Fruit fly (Drosophila melanogaster) whole organism, embryonic: ENCODE data around the gene sordd2.

Source experiments
- Awh ChIP-seq: fragments of 200-800 bp; sonication (Bioruptor generic); IDR thresholded peaks from 2 replicates; pipeline ENCODE4, ENCODE4 v1.3.6; 2022; ENCODE audit warnings: missing biosample characterization, missing genetic modification characterization
- BEAF-32 ChIP-seq: fragments of 200-800 bp; sonication (Bioruptor generic); optimal IDR thresholded peaks from 3 replicates; lab custom pipeline; 2017; ENCODE audit warnings: missing biosample characterization, missing genetic modification characterization, mild to moderate bottlenecking, moderate library complexity, missing genetic modification reagents
- CG11456 ChIP-seq: fragments of 200-800 bp; sonication (Bioruptor generic); IDR thresholded peaks from 3 replicates; pipeline ENCODE4 v1.3.6; 2022; ENCODE audit warnings: missing biosample characterization, missing genetic modification characterization
- CG12219 ChIP-seq: fragments of 200-800 bp; sonication (Bioruptor generic); optimal IDR thresholded peaks from 3 replicates; lab custom pipeline; 2018; ENCODE audit warnings: missing biosample characterization, mild to moderate bottlenecking, missing genetic modification characterization
- CG12744 ChIP-seq: fragments of 200-800 bp; sonication (Bioruptor generic); optimal IDR thresholded peaks from 2 replicates; lab custom pipeline; 2016; ENCODE audit warnings: missing biosample characterization, missing genetic modification characterization
- CG12769 ChIP-seq: fragments of 200-800 bp; sonication (Bioruptor generic); optimal IDR thresholded peaks from 2 replicates; lab custom pipeline; 2019; ENCODE audit warnings: missing biosample characterization, mild to moderate bottlenecking, missing genetic modification characterization, moderate library complexity
- CG13296 ChIP-seq: fragments of 200-800 bp; sonication (Bioruptor generic); optimal IDR thresholded peaks from 3 replicates; lab custom pipeline; 2018; ENCODE audit warnings: missing biosample characterization, mild to moderate bottlenecking, missing genetic modification characterization
- CG13624 ChIP-seq: fragments of 200-800 bp; sonication (Bioruptor generic); optimal IDR thresholded peaks from 2 replicates; lab custom pipeline; 2016; ENCODE audit warnings: missing biosample characterization, missing genetic modification characterization
- CG13775 ChIP-seq: fragments of 200-800 bp; sonication (Bioruptor generic); optimal IDR thresholded peaks from 3 replicates; lab custom pipeline; 2017; ENCODE audit warnings: missing biosample characterization, mild to moderate bottlenecking, missing genetic modification characterization
- CG14965 ChIP-seq: fragments of 200-800 bp; sonication (Bioruptor generic); optimal IDR thresholded peaks from 2 replicates; lab custom pipeline; 2016; ENCODE audit warnings: missing biosample characterization, missing genetic modification characterization, borderline replicate concordance
- CG1647 ChIP-seq: fragments of 200-800 bp; sonication (Bioruptor generic); optimal IDR thresholded peaks from 3 replicates; lab custom pipeline; 2016; ENCODE audit warnings: missing biosample characterization, missing genetic modification characterization
- CG18599 ChIP-seq: fragments of 200-800 bp; sonication (Bioruptor generic); optimal IDR thresholded peaks from 3 replicates; lab custom pipeline; 2017; ENCODE audit warnings: missing biosample characterization, missing genetic modification characterization, mild to moderate bottlenecking, moderate library complexity, missing genetic modification reagents
- CG30403 ChIP-seq: fragments of 200-800 bp; sonication (Bioruptor generic); optimal IDR thresholded peaks from 3 replicates; lab custom pipeline; 2016; ENCODE audit warnings: missing biosample characterization, missing genetic modification characterization
- CG31388 ChIP-seq: fragments of 200-800 bp; sonication (Bioruptor generic); optimal IDR thresholded peaks from 2 replicates; lab custom pipeline; 2016; ENCODE audit warnings: missing biosample characterization, missing genetic modification characterization
- CG34224 ChIP-seq: fragments of 200-800 bp; sonication (Bioruptor generic); IDR thresholded peaks from 3 replicates; pipeline ENCODE4 v1.3.6; 2022; ENCODE audit warnings: missing biosample characterization, missing genetic modification characterization; ENCODE audit not compliant: partially characterized antibody
- CG43689 ChIP-seq: fragments of 200-800 bp; sonication (Bioruptor generic); IDR thresholded peaks from 2 replicates; pipeline ENCODE4 v1.3.6; 2022; ENCODE audit warnings: missing biosample characterization, missing genetic modification characterization
- CG7556 ChIP-seq: fragments of 200-800 bp; sonication (Bioruptor generic); optimal IDR thresholded peaks from 2 replicates; lab custom pipeline; 2017; ENCODE audit warnings: missing biosample characterization, mild to moderate bottlenecking, missing genetic modification characterization
- CG8944 ChIP-seq: fragments of 200-800 bp; sonication (Bioruptor generic); optimal IDR thresholded peaks from 3 replicates; lab custom pipeline; 2016; ENCODE audit warnings: missing biosample characterization, missing genetic modification characterization
- CkIIα-i1 ChIP-seq: fragments of 200-800 bp; sonication (Bioruptor generic); IDR thresholded peaks from 2 replicates; pipeline ENCODE4 v1.3.6; 2022; ENCODE audit warnings: missing biosample characterization, missing genetic modification characterization
- Dp ChIP-seq: fragments of 200-800 bp; sonication (Bioruptor generic); optimal IDR thresholded peaks from 2 replicates; lab custom pipeline; 2018; ENCODE audit warnings: missing biosample characterization, mild to moderate bottlenecking, missing genetic modification characterization, moderate library complexity
- H15 ChIP-seq: fragments of 200-800 bp; sonication (Bioruptor generic); IDR thresholded peaks from 3 replicates; pipeline ENCODE4 v1.3.6; 2022; ENCODE audit warnings: missing biosample characterization, missing genetic modification characterization
- HLHmδ ChIP-seq: fragments of 200-800 bp; sonication (Bioruptor generic); optimal IDR thresholded peaks from 2 replicates; lab custom pipeline; 2018; ENCODE audit warnings: missing biosample characterization, mild to moderate bottlenecking, missing genetic modification characterization, moderate library complexity
- Hr78 ChIP-seq, 2 experiments: fragments of 200-800 bp in 1 of 2; fragments of >200 bp in 1 of 2; sonication (Bioruptor generic) in 1 of 2; optimal IDR thresholded peaks; 2 replicates each; lab custom pipeline; 2017 to 2019; ENCODE audit warnings: missing biosample characterization in 2 of 2, missing genetic modification characterization in 2 of 2, mild to moderate bottlenecking in 1 of 2, moderate library complexity in 1 of 2
- Mad ChIP-seq: fragments of 200-800 bp; sonication (Bioruptor generic); optimal IDR thresholded peaks from 2 replicates; lab custom pipeline; 2016; ENCODE audit warnings: missing biosample characterization, missing genetic modification characterization
- Opbp ChIP-seq: fragments of 200-800 bp; sonication (Bioruptor generic); IDR thresholded peaks from 3 replicates; pipeline ENCODE4 v1.3.6; 2022; ENCODE audit warnings: missing biosample characterization, missing genetic modification characterization; ENCODE audit not compliant: partially characterized antibody
- Pdp1 ChIP-seq, 2 experiments: fragments of 200-800 bp; sonication (Bioruptor generic); optimal IDR thresholded peaks; 3 replicates each; lab custom pipeline; 2016; ENCODE audit warnings: missing biosample characterization in 2 of 2, missing genetic modification characterization in 2 of 2, mild to moderate bottlenecking in 1 of 2, moderate library complexity in 1 of 2
- Spps ChIP-seq: fragments of 200-800 bp; sonication (Bioruptor generic); optimal IDR thresholded peaks from 2 replicates; lab custom pipeline; 2018; ENCODE audit warnings: missing biosample characterization, mild to moderate bottlenecking, missing genetic modification characterization
- Trl ChIP-seq, 3 experiments: fragments of >200 bp in 2 of 3; fragments of 200-800 bp in 1 of 3; sonication (Bioruptor generic) in 1 of 3; optimal IDR thresholded peaks; 2 replicates in 1 of 3; 3 replicates in 2 of 3; lab custom pipeline; 2016 to 2017; ENCODE audit warnings: missing biosample characterization in 1 of 3, missing genetic modification characterization in 1 of 3
- ac ChIP-seq: fragments of 200-800 bp; sonication (Bioruptor generic); optimal IDR thresholded peaks from 3 replicates; lab custom pipeline; 2017; ENCODE audit warnings: missing biosample characterization, mild to moderate bottlenecking, missing genetic modification characterization
- ase ChIP-seq: fragments of 200-800 bp; sonication (Bioruptor generic); IDR thresholded peaks from 3 replicates; pipeline ENCODE4 v1.3.6; 2022; ENCODE audit warnings: missing biosample characterization, missing genetic modification characterization
- chinmo ChIP-seq: fragments of 200-800 bp; sonication (Bioruptor generic); IDR thresholded peaks from 4 replicates; pipeline ENCODE4 v1.3.6; 2022; ENCODE audit warnings: missing biosample characterization, missing genetic modification characterization; ENCODE audit not compliant: partially characterized antibody
- cwo ChIP-seq: fragments of 200-800 bp; sonication (Bioruptor generic); optimal IDR thresholded peaks from 3 replicates; lab custom pipeline; 2017; ENCODE audit warnings: missing biosample characterization, missing genetic modification characterization, mild to moderate bottlenecking, moderate library complexity, missing genetic modification reagents
- emc ChIP-seq: fragments of 200-800 bp; sonication (Bioruptor generic); optimal IDR thresholded peaks from 2 replicates; lab custom pipeline; 2016; ENCODE audit warnings: missing biosample characterization, missing genetic modification characterization
- ftz-f1 ChIP-seq: fragments of 200-800 bp; sonication (Bioruptor generic); optimal IDR thresholded peaks from 2 replicates; lab custom pipeline; 2016; ENCODE audit warnings: missing biosample characterization, missing genetic modification characterization
- gsb ChIP-seq: fragments of 200-800 bp; sonication (Bioruptor generic); IDR thresholded peaks from 2 replicates; pipeline ENCODE4 v1.3.6; 2022; ENCODE audit warnings: missing biosample characterization, missing genetic modification characterization
- her ChIP-seq: fragments of 200-800 bp; sonication (Bioruptor generic); optimal IDR thresholded peaks from 2 replicates; lab custom pipeline; 2016; ENCODE audit warnings: missing biosample characterization, missing genetic modification characterization
- insv ChIP-seq, 2 experiments: fragments of 200-800 bp; sonication (Bioruptor generic); optimal IDR thresholded peaks; 3 replicates each; lab custom pipeline; 2016 to 2018; ENCODE audit warnings: missing biosample characterization in 2 of 2, missing genetic modification characterization in 2 of 2
- jing ChIP-seq: fragments of 200-800 bp; sonication (Bioruptor generic); optimal IDR thresholded peaks from 2 replicates; lab custom pipeline; 2018; ENCODE audit warnings: missing biosample characterization, mild to moderate bottlenecking, missing genetic modification characterization
- lilli ChIP-seq: fragments of 200-800 bp; sonication (Bioruptor generic); optimal IDR thresholded peaks from 3 replicates; lab custom pipeline; 2016; ENCODE audit warnings: missing biosample characterization, missing genetic modification characterization
- lov ChIP-seq, 2 experiments: fragments of 200-800 bp in 1 of 2; fragments of >200 bp in 1 of 2; sonication (Bioruptor generic) in 1 of 2; IDR thresholded peaks in 1 of 2; optimal IDR thresholded peaks in 1 of 2; 2 replicates in 1 of 2; 3 replicates in 1 of 2; pipeline versions ENCODE4 v1.3.6 to Lab custom; 2017 to 2022; ENCODE audit warnings: missing biosample characterization in 1 of 2, missing genetic modification characterization in 1 of 2
- nau ChIP-seq: fragments of 200-800 bp; sonication (Bioruptor generic); optimal IDR thresholded peaks from 3 replicates; lab custom pipeline; 2017; ENCODE audit warnings: missing biosample characterization, mild to moderate bottlenecking, missing genetic modification characterization, missing genetic modification reagents
- phol ChIP-seq: fragments of 200-800 bp; sonication (Bioruptor generic); optimal IDR thresholded peaks from 3 replicates; lab custom pipeline; 2018; ENCODE audit warnings: missing biosample characterization, mild to moderate bottlenecking, missing genetic modification characterization, moderate library complexity
- ranshi ChIP-seq: fragments of 200-800 bp; sonication (Bioruptor generic); IDR thresholded peaks from 2 replicates; pipeline ENCODE4 v1.3.6; 2022; ENCODE audit warnings: missing biosample characterization, missing genetic modification characterization
- sc ChIP-seq, 3 experiments: fragments of >200 bp in 2 of 3; fragments of 200-800 bp in 1 of 3; sonication (Bioruptor generic) in 1 of 3; optimal IDR thresholded peaks; 2 replicates in 2 of 3; 3 replicates in 1 of 3; lab custom pipeline; 2017; ENCODE audit warnings: mild to moderate bottlenecking in 1 of 3, missing biosample characterization in 1 of 3, missing genetic modification characterization in 1 of 3, missing genetic modification reagents in 1 of 3
- sens-2 ChIP-seq: fragments of 200-800 bp; sonication (Bioruptor generic); IDR thresholded peaks from 2 replicates; pipeline ENCODE4 v1.3.6; 2022; ENCODE audit warnings: missing biosample characterization, missing genetic modification characterization
- sisA ChIP-seq: fragments of 200-800 bp; sonication (Bioruptor generic); IDR thresholded peaks from 2 replicates; pipeline ENCODE4 v1.3.6; 2022; ENCODE audit warnings: missing biosample characterization, missing genetic modification characterization
- sr ChIP-seq: fragments of 200-800 bp; sonication (Bioruptor generic); IDR thresholded peaks from 3 replicates; pipeline ENCODE4 v1.3.6; 2022; ENCODE audit warnings: missing biosample characterization, missing genetic modification characterization
- unpg ChIP-seq: fragments of 200-800 bp; sonication (Bioruptor generic); optimal IDR thresholded peaks from 3 replicates; lab custom pipeline; 2018; ENCODE audit warnings: missing biosample characterization, mild to moderate bottlenecking, missing genetic modification characterization, moderate library complexity
- zfh1 ChIP-seq: fragments of 200-800 bp; sonication (Bioruptor generic); IDR thresholded peaks from 3 replicates; pipeline ENCODE4 v1.3.6; 2022; ENCODE audit warnings: missing biosample characterization, missing genetic modification characterization

The sordd2 gene

DNA sequence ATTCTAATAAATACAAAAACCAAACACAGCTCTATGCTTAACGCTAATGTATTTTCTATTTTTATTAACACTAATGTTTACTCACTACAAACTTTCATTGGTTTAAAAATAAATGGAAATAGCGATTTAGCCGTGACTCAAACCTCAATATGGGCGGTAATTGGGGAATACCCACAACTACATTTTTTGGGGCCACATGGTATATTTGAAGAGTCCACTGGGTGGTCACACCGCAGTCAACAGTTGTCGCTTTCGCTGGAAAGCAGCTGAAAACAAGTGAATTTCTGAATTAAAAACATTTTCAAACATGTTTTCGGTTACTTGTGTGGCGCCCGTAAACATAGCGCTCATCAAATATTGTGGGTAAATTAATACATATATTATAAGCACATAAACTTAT is 50.0 kb downstream of the sordd2 start, which contains the start of gene Mvd (continued):
- no peak for TF ChIP-seq Hr78 (GFP tag; optimal IDR thresholded peaks at IDR 0.05; lab: Kevin White, UChicago)
- TF ChIP-seq unpg, result no peak
- no peak for TF ChIP-seq CG12769
- no peak for TF ChIP-seq ase (GFP tag; lab: Robert Waterston, UW)
- no peak for TF ChIP-seq H15 (GFP tag; lab: Robert Waterston, UW)
- no peak for TF ChIP-seq CG13775 (GFP tag; lab: Kevin White, UChicago)
- TF ChIP-seq emc, result no peak
- no peak for TF ChIP-seq sisA (GFP tag; lab: Robert Waterston, UW)
- TF ChIP-seq Dp (GFP tag; lab: Kevin White, UChicago), result peak; percentile 53
- peak in 1 of 2 experiments; percentile 46 for TF ChIP-seq Pdp1 (GFP tag; optimal IDR thresholded peaks at IDR 0.05; lab: Kevin White, UChicago)
- no peak for TF ChIP-seq CG1647 (GFP tag; lab: Kevin White, UChicago)
- no peak for TF ChIP-seq sr (GFP tag; lab: Robert Waterston, UW)
- TF ChIP-seq nau (GFP tag; lab: Kevin White, UChicago), result no peak
- TF ChIP-seq CkIIα-i1 (GFP tag; lab: Robert Waterston, UW), result no peak
- TF ChIP-seq CG31388 (GFP tag; lab: Kevin White, UChicago), result no peak
- peak; percentile 54 for TF ChIP-seq BEAF-32 (GFP tag; lab: Kevin White, UChicago)
- TF ChIP-seq cwo, result no peak
- no peak for TF ChIP-seq lilli
- TF ChIP-seq CG12219 (GFP tag; lab: Kevin White, UChicago), result no peak
- no peak for TF ChIP-seq CG30403
- TF ChIP-seq gsb (GFP tag; lab: Robert Waterston, UW), result no peak
- TF ChIP-seq Spps (tag; lab: Kevin White, UChicago), result no peak
- no peak for TF ChIP-seq Awh (GFP tag; lab: Robert Waterston, UW)
- TF ChIP-seq CG8944 (GFP tag; lab: Kevin White, UChicago), result peak; percentile 16
- no peak for TF ChIP-seq CG14965 (GFP tag; lab: Kevin White, UChicago)
- peak; percentile 15 for TF ChIP-seq ftz-f1
- TF ChIP-seq chinmo (GFP tag; lab: Robert Waterston, UW), result 0 out of 4 replicates have a peak, but pooled peaks have one; percentile 37
- no peak for TF ChIP-seq ac
- no peak for TF ChIP-seq her
- no peak for TF ChIP-seq jing (GFP tag; lab: Kevin White, UChicago)
- no peak for TF ChIP-seq CG11456 (GFP tag; lab: Robert Waterston, UW)
- no peak for TF ChIP-seq HLHmδ (GFP tag; lab: Kevin White, UChicago)
- no peak for TF ChIP-seq lov (optimal IDR thresholded peaks at IDR 0.05; lab: Kevin White, UChicago)
- TF ChIP-seq lov (GFP tag; IDR thresholded peaks at IDR 0.05; lab: Robert Waterston, UW), result no peak
- TF ChIP-seq phol, result peak; percentile 60
- TF ChIP-seq insv (GFP tag; optimal IDR thresholded peaks at IDR 0.05; lab: Kevin White, UChicago), result peak in 1 of 2 experiments; percentile 24
- no peak for TF ChIP-seq Trl (optimal IDR thresholded peaks at IDR 0.05; lab: Kevin White, UChicago)
- no peak for TF ChIP-seq Trl (GFP tag; optimal IDR thresholded peaks at IDR 0.05; lab: Kevin White, UChicago)
- no peak for TF ChIP-seq sens-2 (GFP tag; lab: Robert Waterston, UW)
- TF ChIP-seq sc (optimal IDR thresholded peaks at IDR 0.05; lab: Kevin White, UChicago), result no peak
- TF ChIP-seq sc (GFP tag; optimal IDR thresholded peaks at IDR 0.05; lab: Kevin White, UChicago), result no peak
- no peak for TF ChIP-seq CG43689 (GFP tag; lab: Robert Waterston, UW)
- no peak for TF ChIP-seq Mad (GFP tag; lab: Kevin White, UChicago)
- TF ChIP-seq ranshi, result no peak
- no peak for TF ChIP-seq CG12744 (GFP tag; lab: Kevin White, UChicago)
- no peak for TF ChIP-seq CG13296 (GFP tag; lab: Kevin White, UChicago)
- no peak for TF ChIP-seq CG7556 (GFP tag; lab: Kevin White, UChicago)
- peak; percentile 69 for TF ChIP-seq Opbp (GFP tag; lab: Robert Waterston, UW)
- no peak for TF ChIP-seq CG18599 (GFP tag; lab: Kevin White, UChicago)
- TF ChIP-seq CG34224 (GFP tag; lab: Robert Waterston, UW), result no peak
- 0 out of 3 replicates have a peak, but pooled peaks have one; percentile 21 for TF ChIP-seq zfh1 (GFP tag; lab: Robert Waterston, UW)
- peak; percentile 19 for TF ChIP-seq CG13624 (GFP tag; lab: Kevin White, UChicago)
